Worm (Caenorhabditis elegans): ENCODE data around the gene C24A3.4.

DNA sequence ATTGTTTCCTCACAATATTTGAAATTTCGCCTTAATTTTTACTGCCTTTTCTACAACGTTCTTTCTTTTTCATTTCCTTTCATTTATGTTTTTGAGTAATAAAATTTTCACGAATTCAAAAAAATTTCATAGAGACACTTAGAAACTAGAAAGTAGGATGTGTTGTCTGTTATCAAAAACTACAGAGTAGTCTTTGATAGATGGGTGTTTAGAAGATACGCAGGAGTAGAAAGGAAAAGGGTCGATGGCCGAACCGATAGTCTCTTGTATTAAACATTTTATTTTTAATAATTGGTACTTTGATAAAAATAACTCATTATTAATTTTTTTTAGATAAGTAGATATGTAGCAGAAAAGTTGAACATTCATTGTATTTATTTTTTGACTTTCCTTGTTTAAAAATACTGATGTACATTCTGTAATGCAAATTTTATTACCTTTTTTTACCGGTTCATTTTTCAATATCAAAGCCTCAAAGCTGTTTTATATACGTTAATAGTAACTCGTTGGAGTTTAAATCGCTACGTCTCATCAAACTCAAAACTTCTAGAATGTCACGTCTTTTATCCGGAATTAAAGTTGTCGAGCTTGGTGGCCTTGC, at the start of gene C24A3.4:
- TF ChIP-seq unc-130 (GFP tag; optimal IDR thresholded peaks at IDR 0.05): no peak
- no peak for TF ChIP-seq nfyb-1 (GFP tag; IDR thresholded peaks at IDR 0.05)
- TF ChIP-seq madf-8 (GFP tag; conservative IDR thresholded peaks at IDR 0.05): no peak
- no peak for TF ChIP-seq B0336.3 (GFP tag; IDR thresholded peaks at IDR 0.05)
- TF ChIP-seq fkh-3 (tag; optimal IDR thresholded peaks at IDR 0.05): no peak
- no peak for TF ChIP-seq lsl-1 (GFP tag; optimal IDR thresholded peaks at IDR 0.05)
- no peak for TF ChIP-seq attf-6 (GFP tag; IDR thresholded peaks at IDR 0.05)
